Worm (Caenorhabditis elegans) whole organism, midembryonic: Measurements from ENCODE around the gene fbxa-148.
"Not testable (repeated sequence)": the region's sequence is repeated elsewhere in the genome, so short reads cannot be mapped to it uniquely, and the experiment has no call there.

Experiments
- T22C8.4 ChIP-seq: fragments of 200-800 bp; sonication (Bioruptor generic); IDR thresholded peaks from 2 replicates; pipeline ENCODE4 v1.3.6; 2022; ENCODE audit warnings: missing genetic modification characterization, missing compliant biosample characterization
- cog-1 ChIP-seq: sonication (generic microtip); optimal IDR thresholded peaks from 2 replicates; lab custom pipeline; 2016; ENCODE audit warnings: missing genetic modification characterization, missing compliant biosample characterization
- flt-1 ChIP-seq: fragments of 200-800 bp; sonication (Bioruptor generic); IDR thresholded peaks from 2 replicates; pipeline ENCODE4 v1.3.6; 2022; ENCODE audit warnings: missing genetic modification characterization, missing compliant biosample characterization
- klf-2 ChIP-seq: fragments of 200-800 bp; sonication (Bioruptor generic); conservative IDR thresholded peaks from 2 replicates; pipeline ENCODE4 v1.3.6; 2022; ENCODE audit warnings: missing genetic modification reagents, missing genetic modification characterization, missing compliant biosample characterization
- med-1 ChIP-seq: sonication (generic microtip); optimal IDR thresholded peaks from 2 replicates; lab custom pipeline; 2017; ENCODE audit warnings: missing genetic modification characterization, mild to moderate bottlenecking, missing compliant biosample characterization, antibody characterized with exemption, missing genetic modification reagents; ENCODE audit not compliant: insufficient read depth
- ref-1 ChIP-seq: fragments of 200-800 bp; sonication (Bioruptor generic); conservative IDR thresholded peaks from 2 replicates; pipeline ENCODE4 v1.3.6; 2022; ENCODE audit warnings: missing genetic modification reagents, missing genetic modification characterization, missing compliant biosample characterization
- tab-1 ChIP-seq: fragments of 200-800 bp; sonication (Bioruptor generic); IDR thresholded peaks from 2 replicates; pipeline ENCODE4 v1.3.6; 2022; ENCODE audit warnings: missing genetic modification characterization, missing compliant biosample characterization
- ztf-23 ChIP-seq: fragments of 200-800 bp; sonication (Bioruptor generic); IDR thresholded peaks from 2 replicates; pipeline ENCODE4 v1.3.6; 2022; ENCODE audit warnings: missing genetic modification reagents, missing genetic modification characterization, missing compliant biosample characterization
- ztf-29 ChIP-seq: fragments of 200-800 bp; sonication (Bioruptor generic); IDR thresholded peaks from 2 replicates; pipeline ENCODE4 v1.3.6; 2022; ENCODE audit warnings: missing genetic modification reagents, missing genetic modification characterization, missing compliant biosample characterization

Gene fbxa-148

ce11 chrV:16938731-16939130 is at the start of gene fbxa-148:
fbxa-148 (plus strand) TSS chrV:16939031.
- not testable (repeated sequence) for TF ChIP-seq ref-1 (GFP tag; lab: Robert Waterston, UW); tab-1 (GFP tag; lab: Robert Waterston, UW); T22C8.4

- TF ChIP-seq flt-1 (GFP tag; lab: Robert Waterston, UW) (no peak), tab-1 (GFP tag; lab: Robert Waterston, UW) (no peak), ztf-29 (GFP tag; lab: Robert Waterston, UW) (no peak), cog-1 (no peak), ref-1 (GFP tag; lab: Robert Waterston, UW) (no peak), T22C8.4 (no peak), klf-2 (GFP tag; lab: Robert Waterston, UW) (no peak), ztf-23 (GFP tag; lab: Robert Waterston, UW) (no peak), med-1 (GFP tag; lab: Kevin White, UChicago) (no peak)
Measured at ce11 chrV:16893440-16893839, 45.4 kb upstream of the fbxa-148 start, which contains the start of gene F09C6.15. F09C6.15 (plus strand) TSS chrV:16893740.

- TF ChIP-seq T22C8.4, result no peak
- no peak for TF ChIP-seq tab-1 (GFP tag; lab: Robert Waterston, UW)
- no peak for TF ChIP-seq flt-1 (GFP tag; lab: Robert Waterston, UW)
- no peak for TF ChIP-seq med-1 (GFP tag; lab: Kevin White, UChicago)
- no peak for TF ChIP-seq ztf-23 (GFP tag; lab: Robert Waterston, UW)
- TF ChIP-seq klf-2 (GFP tag; lab: Robert Waterston, UW), result no peak
- no peak for TF ChIP-seq ztf-29 (GFP tag; lab: Robert Waterston, UW)
- no peak for TF ChIP-seq ref-1 (GFP tag; lab: Robert Waterston, UW)
- TF ChIP-seq cog-1, result no peak
Measured at ce11 chrV:16899355-16899754, 39.5 kb upstream of the fbxa-148 start, which contains the start of gene fbxa-45. fbxa-45 (minus strand) TSS chrV:16899455.

- TF ChIP-seq flt-1 (GFP tag; lab: Robert Waterston, UW), result no peak
- TF ChIP-seq cog-1, result no peak
- no peak for TF ChIP-seq T22C8.4
- no peak for TF ChIP-seq ref-1 (GFP tag; lab: Robert Waterston, UW)
- TF ChIP-seq ztf-29 (GFP tag; lab: Robert Waterston, UW), result no peak
- TF ChIP-seq klf-2 (GFP tag; lab: Robert Waterston, UW), result no peak
- no peak for TF ChIP-seq ztf-23 (GFP tag; lab: Robert Waterston, UW)
Measured at ce11 chrV:16902726-16903125, 36.1 kb upstream of the fbxa-148 start, which contains the start of gene srd-68. srd-68 (minus strand) TSS chrV:16902826.

ce11 chrV:16904612-16905011 is 34.2 kb upstream of the fbxa-148 start, which contains the start of gene nhr-262:
nhr-262 (plus strand) TSS chrV:16904912.
- TF ChIP-seq flt-1 (GFP tag; lab: Robert Waterston, UW) (no peak), T22C8.4 (no peak), tab-1 (GFP tag; lab: Robert Waterston, UW) (no peak), ref-1 (GFP tag; lab: Robert Waterston, UW) (no peak), klf-2 (GFP tag; lab: Robert Waterston, UW) (no peak), ztf-23 (GFP tag; lab: Robert Waterston, UW) (no peak), ztf-29 (GFP tag; lab: Robert Waterston, UW) (no peak), cog-1 (no peak), med-1 (GFP tag; lab: Kevin White, UChicago) (no peak)

- no peak for TF ChIP-seq ztf-23 (GFP tag; lab: Robert Waterston, UW)
- no peak for TF ChIP-seq med-1 (GFP tag; lab: Kevin White, UChicago)
- no peak for TF ChIP-seq tab-1 (GFP tag; lab: Robert Waterston, UW)
- no peak for TF ChIP-seq ref-1 (GFP tag; lab: Robert Waterston, UW)
- no peak for TF ChIP-seq klf-2 (GFP tag; lab: Robert Waterston, UW)
- no peak for TF ChIP-seq flt-1 (GFP tag; lab: Robert Waterston, UW)
- TF ChIP-seq cog-1, result no peak
- no peak for TF ChIP-seq T22C8.4
- TF ChIP-seq ztf-29 (GFP tag; lab: Robert Waterston, UW), result no peak
Measured at ce11 chrV:16909871-16910270, 29.0 kb upstream of the fbxa-148 start, which contains the start of gene F09C6.16. F09C6.16 (minus strand) TSS chrV:16909971.

- TF ChIP-seq ztf-23 (GFP tag; lab: Robert Waterston, UW) (no peak), tab-1 (GFP tag; lab: Robert Waterston, UW) (no peak), klf-2 (GFP tag; lab: Robert Waterston, UW) (no peak), T22C8.4 (no peak), med-1 (GFP tag; lab: Kevin White, UChicago) (no peak), ref-1 (GFP tag; lab: Robert Waterston, UW) (no peak), ztf-29 (GFP tag; lab: Robert Waterston, UW) (no peak), cog-1 (no peak), flt-1 (GFP tag; lab: Robert Waterston, UW) (no peak)
Measured at ce11 chrV:16910864-16911263, 28.0 kb upstream of the fbxa-148 start.

ce11 chrV:16911294-16911693 is 27.5 kb upstream of the fbxa-148 start:
- no peak for TF ChIP-seq ztf-29 (GFP tag; lab: Robert Waterston, UW)
- TF ChIP-seq med-1 (GFP tag; lab: Kevin White, UChicago), result no peak
- TF ChIP-seq ztf-23 (GFP tag; lab: Robert Waterston, UW), result no peak
- TF ChIP-seq T22C8.4, result no peak
- no peak for TF ChIP-seq tab-1 (GFP tag; lab: Robert Waterston, UW)
- TF ChIP-seq ref-1 (GFP tag; lab: Robert Waterston, UW), result no peak
- no peak for TF ChIP-seq flt-1 (GFP tag; lab: Robert Waterston, UW)
- no peak for TF ChIP-seq klf-2 (GFP tag; lab: Robert Waterston, UW)
- no peak for TF ChIP-seq cog-1

ce11 chrV:16911934-16912333 is 26.9 kb upstream of the fbxa-148 start, which contains the start of gene nhr-116:
nhr-116 (plus strand) TSS chrV:16912234.
- TF ChIP-seq klf-2 (GFP tag; lab: Robert Waterston, UW), result no peak
- no peak for TF ChIP-seq tab-1 (GFP tag; lab: Robert Waterston, UW)
- TF ChIP-seq med-1 (GFP tag; lab: Kevin White, UChicago), result no peak
- no peak for TF ChIP-seq T22C8.4
- no peak for TF ChIP-seq flt-1 (GFP tag; lab: Robert Waterston, UW)
- TF ChIP-seq ref-1 (GFP tag; lab: Robert Waterston, UW), result no peak
- no peak for TF ChIP-seq ztf-23 (GFP tag; lab: Robert Waterston, UW)
- TF ChIP-seq cog-1, result no peak
- TF ChIP-seq ztf-29 (GFP tag; lab: Robert Waterston, UW), result no peak
